Worm (Caenorhabditis elegans) whole organism, early embryonic: ENCODE measurements around the gene pat-3.

Experiments used
- B0310.2 ChIP-seq: sonication (generic microtip); optimal IDR thresholded peaks from 2 replicates; lab custom pipeline; 2016; ENCODE audit warnings: mild to moderate bottlenecking, missing genetic modification characterization, missing compliant biosample characterization
- F13C5.2 ChIP-seq: sonication (generic microtip); optimal IDR thresholded peaks from 2 replicates; lab custom pipeline; 2017; ENCODE audit warnings: mild to moderate bottlenecking, missing genetic modification characterization, inconsistent platforms, missing compliant biosample characterization
- aly-1 ChIP-seq: sonication (generic microtip); optimal IDR thresholded peaks from 2 replicates; lab custom pipeline; 2016; ENCODE audit warnings: missing genetic modification characterization, missing compliant biosample characterization
- ama-1 ChIP-seq: fragments of 150-350 bp; optimal IDR thresholded peaks from 2 replicates; lab custom pipeline; 2014
- ceh-13 ChIP-seq: fragments of 200-800 bp; sonication (Bioruptor generic); optimal IDR thresholded peaks from 2 replicates; lab custom pipeline; 2018; ENCODE audit warnings: mild to moderate bottlenecking, missing genetic modification characterization, missing compliant biosample characterization
- ceh-36 ChIP-seq: sonication (generic microtip); optimal IDR thresholded peaks from 2 replicates; lab custom pipeline; 2016; ENCODE audit warnings: missing genetic modification characterization, inconsistent platforms, missing compliant biosample characterization
- ets-7 ChIP-seq: sonication (generic microtip); optimal IDR thresholded peaks from 2 replicates; lab custom pipeline; 2016; ENCODE audit warnings: missing genotype, missing genetic modification characterization, missing compliant biosample characterization
- flt-1 ChIP-seq: fragments of 200-800 bp; sonication (Bioruptor generic); IDR thresholded peaks from 2 replicates; pipeline ENCODE4 v1.3.6; 2022; ENCODE audit warnings: missing genetic modification characterization, missing compliant biosample characterization
- hmbx-1 ChIP-seq: sonication (generic microtip); optimal IDR thresholded peaks from 2 replicates; lab custom pipeline; 2016; ENCODE audit warnings: mild to moderate bottlenecking, missing genetic modification characterization, missing compliant biosample characterization
- hmg-4 ChIP-seq: fragments of 200-800 bp; sonication (Bioruptor generic); optimal IDR thresholded peaks from 2 replicates; lab custom pipeline; 2018; ENCODE audit warnings: mild to moderate bottlenecking, missing genetic modification characterization, missing compliant biosample characterization
- hnd-1 ChIP-seq: sonication (generic microtip); optimal IDR thresholded peaks from 2 replicates; lab custom pipeline; 2016; ENCODE audit warnings: missing genetic modification characterization, missing compliant biosample characterization
- pes-1 ChIP-seq: fragments of 200-800 bp; sonication (Bioruptor generic); IDR thresholded peaks from 2 replicates; pipeline ENCODE4 v1.3.6; 2022; ENCODE audit warnings: missing genetic modification reagents, missing genetic modification characterization, missing compliant biosample characterization
- scrt-1 ChIP-seq: fragments of 200-800 bp; sonication (Bioruptor generic); IDR thresholded peaks from 2 replicates; pipeline ENCODE4 v1.3.6; 2022; ENCODE audit warnings: missing genetic modification characterization, missing compliant biosample characterization
- sea-1 ChIP-seq: fragments of 200-800 bp; sonication (Bioruptor generic); conservative IDR thresholded peaks from 2 replicates; pipeline ENCODE4 v1.3.6; 2022; ENCODE audit warnings: missing genetic modification characterization, missing compliant biosample characterization
- tbx-11 ChIP-seq: fragments of 200-800 bp; sonication (Bioruptor generic); IDR thresholded peaks from 2 replicates; pipeline ENCODE4 v1.3.6; 2022; ENCODE audit warnings: missing genetic modification characterization, missing compliant biosample characterization
- tbx-37 ChIP-seq: fragments of 200-800 bp; sonication (Bioruptor generic); conservative IDR thresholded peaks from 2 replicates; pipeline ENCODE4 v1.3.6; 2022; ENCODE audit warnings: missing genetic modification reagents, missing genetic modification characterization, missing compliant biosample characterization
- tra-4 ChIP-seq: sonication (generic microtip); optimal IDR thresholded peaks from 2 replicates; lab custom pipeline; 2017; ENCODE audit warnings: missing genetic modification characterization, missing compliant biosample characterization

Gene pat-3

DNA sequence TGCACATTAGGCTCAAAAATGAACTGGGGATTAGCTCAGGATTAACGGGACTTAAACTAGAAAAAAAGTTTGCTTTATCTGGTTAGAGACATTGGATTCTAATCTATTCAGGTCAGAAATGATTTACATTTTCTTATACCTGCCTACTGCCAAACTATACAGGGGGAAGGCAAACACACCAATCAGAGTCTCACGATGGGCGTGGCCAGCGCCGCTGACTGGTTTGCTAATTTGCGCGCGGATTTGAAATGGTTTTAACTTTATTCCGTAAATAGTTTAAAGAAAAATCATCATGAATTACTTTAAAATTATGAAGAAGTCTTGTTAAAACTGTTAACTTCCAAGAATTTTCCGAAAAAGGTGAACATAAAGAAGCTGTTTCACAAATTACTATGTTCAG lies 15.6 kb downstream of the pat-3 start:
- TF ChIP-seq scrt-1 (GFP tag; lab: Robert Waterston, UW) (no peak), ceh-36 (tag; lab: Kevin White, UChicago) (peak; percentile 43)

DNA sequence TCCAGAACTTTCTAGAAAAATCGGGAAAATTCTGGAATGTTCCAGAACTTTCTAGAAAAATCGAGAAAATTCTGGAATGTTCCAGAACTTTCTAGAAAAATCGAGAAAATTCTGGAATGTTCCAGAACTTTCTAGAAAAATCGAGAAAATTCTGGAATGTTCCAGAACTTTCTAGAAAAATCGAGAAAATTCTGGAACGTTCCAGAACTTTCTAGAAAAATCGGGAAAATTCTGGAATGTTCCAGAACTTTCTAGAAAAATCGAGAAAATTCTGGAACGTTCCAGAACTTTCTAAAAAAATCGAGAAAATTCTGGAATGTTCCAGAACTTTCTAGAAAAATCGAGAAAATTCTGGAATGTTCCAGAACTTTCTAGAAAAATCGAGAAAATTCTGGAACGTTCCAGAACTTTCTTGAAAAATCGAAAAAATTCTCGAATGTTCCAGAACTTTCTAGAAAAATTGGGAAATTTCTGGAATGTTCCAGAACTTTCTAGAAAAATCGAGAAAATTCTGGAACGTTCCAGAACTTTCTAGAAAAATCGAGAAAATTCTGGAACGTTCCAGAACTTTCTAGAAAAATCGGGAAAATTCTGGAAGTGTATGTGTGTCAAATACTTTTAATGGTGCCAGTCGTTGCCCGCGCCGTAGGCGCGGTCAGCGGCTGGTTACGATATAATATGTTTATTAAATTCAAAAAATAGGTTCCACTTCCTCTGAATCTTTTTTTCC lies 16.7 kb downstream of the pat-3 start:
- TF ChIP-seq sea-1 (GFP tag; lab: Robert Waterston, UW), result peak; percentile 54; the same call in 1 of the 2 replicates
- TF ChIP-seq pes-1, result peak; percentile 74
- peak; percentile 43; the same call in 1 of the 2 replicates for TF ChIP-seq tbx-37 (GFP tag; lab: Robert Waterston, UW)
- peak; percentile 82 for TF ChIP-seq flt-1 (GFP tag; lab: Robert Waterston, UW)

DNA sequence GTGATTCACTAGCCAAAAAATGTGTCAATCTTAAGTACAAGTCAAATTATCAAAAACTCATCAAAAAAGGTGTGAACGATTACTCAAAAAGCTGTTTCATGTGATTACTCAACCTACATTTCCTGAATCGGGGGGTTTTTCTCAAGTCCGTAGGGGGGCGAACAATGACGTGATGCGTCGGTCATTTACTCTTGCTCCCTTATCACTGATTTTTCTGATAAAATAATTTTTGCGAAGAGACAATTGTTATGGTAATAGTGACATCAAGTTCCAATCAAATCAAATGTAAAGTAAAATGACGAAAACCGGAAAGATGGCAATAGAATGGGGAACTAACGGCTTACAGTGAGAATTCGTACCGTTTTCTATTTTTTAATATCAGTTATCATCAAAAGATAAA lies 20.0 kb downstream of the pat-3 start:
- no peak for TF ChIP-seq ets-7
- no peak for TF ChIP-seq flt-1 (GFP tag; lab: Robert Waterston, UW)
- TF ChIP-seq ceh-13, result no peak
- TF ChIP-seq F13C5.2 (tag; lab: Kevin White, UChicago), result no peak
- no peak for TF ChIP-seq B0310.2 (tag; lab: Kevin White, UChicago)
- TF ChIP-seq hmg-4 (GFP tag; lab: Kevin White, UChicago), result no peak
- TF ChIP-seq hnd-1 (tag; lab: Kevin White, UChicago), result no peak
- TF ChIP-seq aly-1 (tag; lab: Kevin White, UChicago), result no peak
- TF ChIP-seq tra-4 (tag; lab: Kevin White, UChicago), result no peak
- no peak for TF ChIP-seq sea-1 (GFP tag; lab: Robert Waterston, UW)
- TF ChIP-seq scrt-1 (GFP tag; lab: Robert Waterston, UW), result no peak
- no peak for TF ChIP-seq ama-1 (lab: Kevin White, UChicago)

DNA sequence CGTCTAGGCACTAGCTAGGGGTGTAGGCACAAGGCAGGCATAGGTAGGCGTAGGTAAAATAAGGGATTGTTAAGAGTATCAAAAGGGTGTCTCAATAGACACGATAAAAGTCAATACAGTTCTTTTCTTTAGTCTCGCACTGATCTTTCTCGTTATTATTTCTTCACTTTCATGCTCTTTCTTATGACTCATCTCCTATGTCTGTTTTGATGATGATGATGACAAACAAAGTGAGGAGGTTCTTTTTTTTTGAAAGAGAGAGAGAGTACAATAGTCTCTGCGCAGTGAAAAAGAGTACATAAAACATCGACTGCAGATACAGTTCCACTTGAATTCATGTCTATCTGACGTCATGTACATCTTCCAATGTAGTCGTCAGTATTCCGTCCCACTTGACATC lies 24.1 kb downstream of the pat-3 start:
- TF ChIP-seq tbx-37 (GFP tag; lab: Robert Waterston, UW) (no peak), ama-1 (lab: Kevin White, UChicago) (no peak), hnd-1 (tag; lab: Kevin White, UChicago) (no peak), tbx-11 (GFP tag; lab: Robert Waterston, UW) (no peak), flt-1 (GFP tag; lab: Robert Waterston, UW) (no peak), hmg-4 (GFP tag; lab: Kevin White, UChicago) (no peak), sea-1 (GFP tag; lab: Robert Waterston, UW) (no peak), ceh-36 (tag; lab: Kevin White, UChicago) (no peak), hmbx-1 (no peak), ceh-13 (no peak), pes-1 (no peak), ets-7 (no peak), F13C5.2 (tag; lab: Kevin White, UChicago) (no peak), aly-1 (tag; lab: Kevin White, UChicago) (no peak), tra-4 (tag; lab: Kevin White, UChicago) (no peak), B0310.2 (tag; lab: Kevin White, UChicago) (no peak), scrt-1 (GFP tag; lab: Robert Waterston, UW) (no peak)

DNA sequence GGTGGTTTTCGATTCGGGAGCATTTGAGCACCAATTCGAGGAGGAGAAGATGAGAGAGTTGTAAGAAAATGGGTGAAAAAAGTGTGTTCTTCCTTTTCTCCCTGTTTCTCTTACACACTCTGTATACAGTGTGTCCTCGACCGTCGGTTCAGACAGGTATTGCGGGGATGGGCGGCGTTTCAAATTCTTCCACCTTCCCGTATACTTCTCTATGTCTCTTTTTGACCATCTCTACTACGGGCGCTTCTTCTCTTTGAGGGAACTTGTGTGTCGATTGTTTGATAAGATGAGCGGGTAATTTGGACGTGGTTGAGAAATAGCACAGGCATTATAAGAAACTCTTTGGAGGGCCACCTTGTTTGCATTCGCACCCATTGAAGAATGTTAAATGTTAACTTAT lies 26.4 kb downstream of the pat-3 start:
- TF ChIP-seq scrt-1 (GFP tag; lab: Robert Waterston, UW), result no peak
- TF ChIP-seq hmg-4 (GFP tag; lab: Kevin White, UChicago), result peak; percentile 18

DNA sequence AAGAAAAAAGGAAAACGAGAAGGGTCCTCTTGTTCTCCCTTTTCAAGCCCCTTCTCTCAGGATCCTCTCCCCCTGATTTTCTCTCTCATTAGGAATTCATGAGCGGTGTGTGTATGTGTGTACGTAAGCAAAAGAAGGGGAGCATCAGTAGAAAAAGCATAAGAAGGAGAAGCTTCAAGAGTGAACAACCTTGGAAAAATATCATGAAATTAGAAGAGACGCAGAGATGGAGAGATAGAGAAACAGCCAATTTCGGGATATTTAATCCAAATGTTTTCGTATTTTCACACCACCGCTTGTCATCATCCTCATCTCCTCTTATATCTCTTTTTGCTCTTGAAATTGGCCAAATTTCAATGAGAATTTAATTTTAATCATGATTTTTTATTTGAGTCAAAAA lies 30.8 kb downstream of the pat-3 start:
- TF ChIP-seq B0310.2 (tag; lab: Kevin White, UChicago) (no peak), sea-1 (GFP tag; lab: Robert Waterston, UW) (no peak), flt-1 (GFP tag; lab: Robert Waterston, UW) (no peak), ets-7 (no peak), pes-1 (no peak), tbx-11 (GFP tag; lab: Robert Waterston, UW) (no peak), hmg-4 (GFP tag; lab: Kevin White, UChicago) (no peak), ama-1 (lab: Kevin White, UChicago) (no peak), F13C5.2 (tag; lab: Kevin White, UChicago) (no peak), scrt-1 (GFP tag; lab: Robert Waterston, UW) (no peak), hmbx-1 (no peak), ceh-36 (tag; lab: Kevin White, UChicago) (no peak), tbx-37 (GFP tag; lab: Robert Waterston, UW) (no peak), ceh-13 (no peak), tra-4 (tag; lab: Kevin White, UChicago) (no peak)

DNA sequence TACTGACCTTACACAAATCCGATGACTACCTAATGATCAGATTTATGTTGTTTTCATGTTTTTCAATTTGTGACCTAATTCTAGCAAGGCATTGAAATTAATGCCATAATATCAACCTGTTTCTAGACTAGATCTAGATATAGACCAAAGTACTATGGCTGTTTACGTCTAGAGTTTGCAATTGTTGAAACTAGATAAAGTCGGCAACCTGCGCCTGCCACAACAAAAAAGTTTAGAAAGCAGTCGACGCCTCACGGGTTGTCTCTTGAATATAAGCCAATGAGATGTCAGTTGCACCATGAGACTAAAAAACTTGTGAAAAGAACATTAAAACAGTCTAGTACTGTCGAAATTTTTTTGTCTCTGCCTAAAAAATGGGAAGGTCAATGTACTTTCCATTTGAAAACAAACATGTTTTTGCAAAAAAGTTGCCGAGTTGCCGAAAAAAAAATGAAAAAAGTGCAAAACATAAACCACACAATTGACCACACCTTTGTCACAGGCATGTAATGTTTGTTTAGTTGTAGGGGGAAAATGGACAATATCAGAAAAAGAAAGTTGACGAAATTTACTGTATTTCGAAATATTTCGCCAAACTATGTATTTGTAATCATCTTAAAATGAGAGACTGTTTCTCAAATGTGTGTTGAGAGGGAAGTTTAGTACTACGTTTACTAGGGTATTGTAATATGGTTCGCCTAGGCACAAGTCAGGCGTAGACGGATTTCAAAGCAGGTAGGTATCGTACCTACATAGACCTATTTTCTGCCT lies 34.8 kb downstream of the pat-3 start:
- TF ChIP-seq ceh-13, result no peak
- no peak for TF ChIP-seq scrt-1 (GFP tag; lab: Robert Waterston, UW)
- no peak for TF ChIP-seq ama-1 (lab: Kevin White, UChicago)
- TF ChIP-seq hmbx-1, result no peak
- TF ChIP-seq tbx-11 (GFP tag; lab: Robert Waterston, UW), result no peak
- TF ChIP-seq sea-1 (GFP tag; lab: Robert Waterston, UW), result no peak
